Fruit fly (Drosophila melanogaster) whole organism, wandering third instar larva: Measurements from ENCODE around the gene Trf4-2.

Experiments
- Abd-B ChIP-seq: fragments of >200 bp; optimal IDR thresholded peaks from 2 replicates; lab custom pipeline; 2017; ENCODE audit warnings: missing biosample characterization, missing genetic modification characterization
- CG9705 ChIP-seq: fragments of 200-800 bp; sonication (Bioruptor generic); optimal IDR thresholded peaks from 2 replicates; lab custom pipeline; 2018; ENCODE audit warnings: missing biosample characterization, mild to moderate bottlenecking, missing genetic modification characterization
- CrebA ChIP-seq: fragments of 200-800 bp; sonication (Bioruptor generic); optimal IDR thresholded peaks from 2 replicates; lab custom pipeline; 2016; ENCODE audit warnings: missing biosample characterization, mild to moderate bottlenecking, missing genetic modification characterization, borderline replicate concordance
- GATAd ChIP-seq: sonication (Bioruptor generic); optimal IDR thresholded peaks from 2 replicates; lab custom pipeline; 2016; ENCODE audit warnings: missing biosample characterization, missing genetic modification characterization
- HLH106 ChIP-seq: fragments of 200-800 bp; optimal IDR thresholded peaks from 3 replicates; lab custom pipeline; 2019; ENCODE audit warnings: missing biosample characterization, mild to moderate bottlenecking, missing genetic modification characterization, moderate library complexity
- Hnf4 ChIP-seq: fragments of 200-800 bp; sonication (Bioruptor generic); optimal IDR thresholded peaks from 2 replicates; lab custom pipeline; 2016; ENCODE audit warnings: missing biosample characterization, mild to moderate bottlenecking, missing genetic modification characterization
- Hr78 ChIP-seq: fragments of >200 bp; optimal IDR thresholded peaks from 2 replicates; lab custom pipeline; 2017; ENCODE audit warnings: missing biosample characterization, missing genetic modification characterization
- Hr83 ChIP-seq: fragments of 200-300 bp; sonication (Bioruptor generic); optimal IDR thresholded peaks from 2 replicates; lab custom pipeline; 2016; ENCODE audit warnings: missing biosample characterization, mild to moderate bottlenecking, missing genetic modification characterization, moderate library complexity; ENCODE audit not compliant: poor library complexity, severe bottlenecking
- Mio ChIP-seq: sonication (Bioruptor generic); optimal IDR thresholded peaks from 2 replicates; lab custom pipeline; 2016; ENCODE audit warnings: missing biosample characterization, missing genetic modification characterization
- Myc ChIP-seq: fragments of >200 bp; optimal IDR thresholded peaks from 2 replicates; lab custom pipeline; 2017
- N ChIP-seq: fragments of >200 bp; optimal IDR thresholded peaks from 2 replicates; lab custom pipeline; 2018; ENCODE audit warnings: missing biosample characterization, missing external identifiers, missing genetic modification characterization
- OdsH ChIP-seq: fragments of 200-800 bp; sonication (Bioruptor generic); optimal IDR thresholded peaks from 2 replicates; lab custom pipeline; 2016; ENCODE audit warnings: missing biosample characterization, mild to moderate bottlenecking, missing genetic modification characterization
- Rel ChIP-seq, 2 experiments: fragments of 200-800 bp; sonication (Bioruptor generic) in 1 of 2; optimal IDR thresholded peaks; 2 replicates in 1 of 2; 3 replicates in 1 of 2; lab custom pipeline; 2016 to 2019; ENCODE audit warnings: mild to moderate bottlenecking in 2 of 2, missing biosample characterization in 2 of 2, missing genetic modification characterization in 2 of 2, moderate library complexity in 1 of 2
- Sp1 ChIP-seq: fragments of 200-800 bp; sonication (Bioruptor generic); optimal IDR thresholded peaks from 3 replicates; lab custom pipeline; 2019; ENCODE audit warnings: missing biosample characterization, mild to moderate bottlenecking, missing genetic modification characterization, moderate library complexity
- Vsx2 ChIP-seq: fragments of 200-300, 225-300 bp; sonication (Bioruptor generic); optimal IDR thresholded peaks from 2 replicates; lab custom pipeline; 2018; ENCODE audit warnings: missing biosample characterization, missing genetic modification characterization; ENCODE audit not compliant: partially characterized antibody
- br ChIP-seq: fragments of 200-800 bp; sonication (Bioruptor generic); optimal IDR thresholded peaks from 2 replicates; lab custom pipeline; 2016; ENCODE audit warnings: missing biosample characterization, missing genetic modification characterization
- brk ChIP-seq: fragments of 200-800 bp; sonication (Bioruptor generic); optimal IDR thresholded peaks from 2 replicates; lab custom pipeline; 2016; ENCODE audit warnings: missing biosample characterization, mild to moderate bottlenecking, missing genetic modification characterization
- dmrt93B ChIP-seq: fragments of 200-800 bp; sonication (Bioruptor generic); optimal IDR thresholded peaks from 2 replicates; lab custom pipeline; 2018; ENCODE audit warnings: missing biosample characterization, mild to moderate bottlenecking, missing genetic modification characterization
- ey ChIP-seq: fragments of 200-800 bp; sonication (Bioruptor generic); optimal IDR thresholded peaks from 2 replicates; lab custom pipeline; 2016; ENCODE audit warnings: missing biosample characterization, missing genetic modification characterization
- foxo ChIP-seq, 2 experiments: fragments of 200-800 bp; sonication (Bioruptor generic); optimal IDR thresholded peaks; 2 replicates in 1 of 2; 3 replicates in 1 of 2; lab custom pipeline; 2016 to 2017; ENCODE audit warnings: missing biosample characterization in 2 of 2, missing genetic modification characterization in 2 of 2
- fru ChIP-seq: fragments of 200-800 bp; sonication (Bioruptor generic); optimal IDR thresholded peaks from 3 replicates; lab custom pipeline; 2016; ENCODE audit warnings: missing biosample characterization, mild to moderate bottlenecking, missing genetic modification characterization
- h ChIP-seq: fragments of 200-800 bp; sonication (Bioruptor generic); optimal IDR thresholded peaks from 3 replicates; lab custom pipeline; 2016; ENCODE audit warnings: missing biosample characterization, mild to moderate bottlenecking, missing genetic modification characterization
- jim ChIP-seq: fragments of 175-275, 200-325 bp; sonication (Bioruptor generic); optimal IDR thresholded peaks from 2 replicates; lab custom pipeline; 2016; ENCODE audit warnings: missing biosample characterization, mild to moderate bottlenecking, missing genetic modification characterization
- pan ChIP-seq: fragments of >200 bp; optimal IDR thresholded peaks from 2 replicates; lab custom pipeline; 2017
- psq ChIP-seq: fragments of 200-800 bp; sonication (Bioruptor generic); optimal IDR thresholded peaks from 3 replicates; lab custom pipeline; 2017; ENCODE audit warnings: missing biosample characterization, mild to moderate bottlenecking, missing genetic modification characterization, moderate library complexity
- rgr ChIP-seq: fragments of 200-800 bp; sonication (Bioruptor generic); optimal IDR thresholded peaks from 3 replicates; lab custom pipeline; 2016; ENCODE audit warnings: missing biosample characterization, mild to moderate bottlenecking, missing genetic modification characterization
- sage ChIP-seq: fragments of 200-800 bp; sonication (Bioruptor generic); optimal IDR thresholded peaks from 2 replicates; lab custom pipeline; 2016; ENCODE audit warnings: missing biosample characterization, mild to moderate bottlenecking, missing genetic modification characterization
- sv ChIP-seq: fragments of 200-800 bp; sonication (Bioruptor generic); optimal IDR thresholded peaks from 3 replicates; lab custom pipeline; 2016; ENCODE audit warnings: missing biosample characterization, missing genetic modification characterization
- woc ChIP-seq: sonication (Bioruptor generic); optimal IDR thresholded peaks from 2 replicates; lab custom pipeline; 2016; ENCODE audit warnings: missing biosample characterization, mild to moderate bottlenecking, missing genetic modification characterization

The Trf4-2 gene

DNA sequence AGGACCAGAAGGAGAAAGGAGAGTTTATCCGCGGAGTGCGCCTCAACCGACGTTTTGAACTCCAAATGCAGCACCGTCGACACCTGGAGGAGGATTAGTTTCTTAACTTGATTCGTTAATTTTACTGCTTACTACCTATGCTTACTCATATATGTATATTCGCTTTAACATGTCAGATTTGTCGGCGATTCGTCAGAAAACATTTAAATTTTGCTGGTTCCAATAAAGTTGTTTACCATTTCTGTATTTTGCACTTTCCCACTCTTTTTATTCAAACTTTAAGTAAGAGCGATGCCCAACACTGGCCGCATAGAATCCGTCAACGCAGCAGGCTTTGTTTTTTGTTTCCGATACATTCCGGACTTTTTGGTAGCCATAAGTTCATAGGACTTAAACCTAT is at the start of gene Trf4-2:
Gene Trf4-2 (plus strand): TSS at position 301 of the 400 bp plus-strand sequence.
- TF ChIP-seq OdsH, result no peak
- no peak for TF ChIP-seq Vsx2 (GFP tag; lab: Kevin White, UChicago)
- TF ChIP-seq Hr78 (GFP tag; lab: Kevin White, UChicago), result no peak
- no peak for TF ChIP-seq brk (GFP tag; lab: Kevin White, UChicago)
- no peak for TF ChIP-seq br (GFP tag; lab: Kevin White, UChicago)
- TF ChIP-seq Myc (lab: Kevin White, UChicago), result no peak
- TF ChIP-seq Hnf4 (GFP tag; lab: Kevin White, UChicago), result no peak
- TF ChIP-seq CG9705, result no peak
- no peak for TF ChIP-seq sv
- no peak for TF ChIP-seq pan
- no peak for TF ChIP-seq jim (GFP tag; lab: Kevin White, UChicago)
- TF ChIP-seq ey, result no peak
- no peak for TF ChIP-seq Mio

DNA sequence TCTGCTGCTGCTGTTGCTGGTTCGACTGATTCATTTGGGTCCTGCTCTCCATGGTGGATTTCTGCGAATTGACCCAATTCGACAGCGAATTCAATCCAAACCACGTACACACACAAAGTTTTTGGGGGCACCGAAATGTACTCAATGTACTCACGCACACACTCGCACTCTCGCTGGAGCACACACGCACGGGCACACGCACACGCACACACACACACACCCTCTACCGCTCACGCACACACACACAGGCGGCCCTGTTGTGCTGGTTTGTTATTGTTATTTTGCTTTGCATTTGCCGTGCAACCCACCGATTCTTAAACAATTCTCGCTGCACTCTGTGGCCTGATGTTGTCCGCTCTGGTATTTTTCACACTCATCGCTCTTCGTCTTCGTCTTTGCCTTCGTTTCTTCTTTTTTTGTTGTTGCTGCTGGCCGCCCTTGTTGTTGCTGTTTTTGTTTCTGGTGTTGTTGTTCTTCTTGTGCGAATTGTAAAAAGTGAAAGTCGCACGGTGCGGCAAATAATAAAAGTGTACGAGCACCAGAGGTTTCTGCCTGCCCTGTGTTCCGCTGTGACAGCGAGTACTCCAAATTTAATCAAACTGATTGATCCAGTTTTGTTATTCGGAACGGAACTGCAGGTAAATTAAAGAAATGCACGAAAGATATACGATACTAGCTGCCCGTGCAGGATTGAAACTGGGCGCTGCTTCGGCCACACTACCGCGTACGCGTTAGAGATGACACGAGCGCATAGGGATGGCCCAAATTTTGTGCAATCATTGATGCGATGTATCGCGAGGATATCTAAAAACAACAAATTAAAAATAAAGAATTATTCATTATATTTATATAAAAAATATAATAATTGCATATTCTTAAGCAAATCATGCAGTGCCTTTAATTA is 48.8 kb upstream of the Trf4-2 start, which contains the start of gene CG3744:
Gene CG3744 (minus strand): TSS at position 716 of the 904 bp plus-strand sequence.
- TF ChIP-seq N (GFP tag; lab: Kevin White, UChicago) (peak; percentile 70), foxo (GFP tag; optimal IDR thresholded peaks at IDR 0.05; lab: Kevin White, UChicago) (peak in 1 of 2 experiments; percentile 87), rgr (GFP tag; lab: Kevin White, UChicago) (peak; percentile 81), HLH106 (tag; lab: Kevin White, UChicago) (peak; percentile 90), woc (GFP tag; lab: Kevin White, UChicago) (peak; percentile 88), Myc (lab: Kevin White, UChicago) (no peak), CG9705 (peak; percentile 84), h (GFP tag; lab: Kevin White, UChicago) (peak; percentile 78), dmrt93B (GFP tag; lab: Kevin White, UChicago) (peak; percentile 78), jim (GFP tag; lab: Kevin White, UChicago) (peak; percentile 54), br (GFP tag; lab: Kevin White, UChicago) (peak; percentile 57), GATAd (GFP tag; lab: Kevin White, UChicago) (peak; percentile 53), Hr83 (GFP tag; lab: Kevin White, UChicago) (peak; percentile 96), sage (GFP tag; lab: Kevin White, UChicago) (no peak), fru (peak; percentile 59), ey (peak; percentile 68), sv (peak; percentile 86), Sp1 (GFP tag; lab: Kevin White, UChicago) (peak; percentile 81), CrebA (GFP tag; lab: Kevin White, UChicago) (no peak), psq (GFP tag; lab: Kevin White, UChicago) (peak; percentile 72), Rel (GFP tag; optimal IDR thresholded peaks at IDR 0.05; lab: Kevin White, UChicago) (no peak), Rel (tag; optimal IDR thresholded peaks at IDR 0.05; lab: Kevin White, UChicago) (no peak), Abd-B (no peak), OdsH (peak; percentile 61)

DNA sequence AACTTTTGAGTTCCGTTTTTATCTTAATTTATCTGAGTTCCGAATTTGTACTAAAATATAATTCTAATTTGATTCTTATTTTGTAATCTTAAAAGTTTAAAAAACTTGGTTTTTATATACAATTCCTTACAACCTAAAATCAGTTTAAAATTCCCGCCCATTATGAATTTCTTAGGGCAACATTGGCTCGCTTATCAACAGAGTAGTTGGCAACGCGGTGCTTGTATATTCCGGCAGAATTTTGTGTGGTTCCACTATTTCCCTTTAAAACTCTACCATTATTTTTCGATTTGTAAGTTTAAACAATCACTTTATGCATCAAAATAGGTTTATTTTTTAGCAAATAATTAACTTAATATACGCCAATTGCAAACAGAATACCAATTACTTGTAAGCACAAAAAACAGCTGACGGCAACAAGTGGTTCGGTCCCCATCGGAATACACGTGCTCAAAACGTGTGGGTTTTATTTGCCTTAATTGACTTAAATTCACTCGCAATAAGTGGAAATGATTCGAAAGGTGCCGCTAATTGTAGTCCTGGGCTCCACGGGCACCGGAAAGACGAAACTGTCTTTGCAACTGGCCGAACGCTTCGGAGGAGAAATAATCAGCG is 48.1 kb upstream of the Trf4-2 start, which contains the start of the genes CG11089 and CG31381:
Gene CG11089 (plus strand): TSS at position 203 of the 615 bp plus-strand sequence.
Gene CG31381 (plus strand): TSS at position 203 of the 615 bp plus-strand sequence.
- TF ChIP-seq Mio (no peak), Rel (GFP tag; optimal IDR thresholded peaks at IDR 0.05; lab: Kevin White, UChicago) (no peak), Rel (tag; optimal IDR thresholded peaks at IDR 0.05; lab: Kevin White, UChicago) (peak; percentile 99), Myc (lab: Kevin White, UChicago) (peak; percentile 54)

DNA sequence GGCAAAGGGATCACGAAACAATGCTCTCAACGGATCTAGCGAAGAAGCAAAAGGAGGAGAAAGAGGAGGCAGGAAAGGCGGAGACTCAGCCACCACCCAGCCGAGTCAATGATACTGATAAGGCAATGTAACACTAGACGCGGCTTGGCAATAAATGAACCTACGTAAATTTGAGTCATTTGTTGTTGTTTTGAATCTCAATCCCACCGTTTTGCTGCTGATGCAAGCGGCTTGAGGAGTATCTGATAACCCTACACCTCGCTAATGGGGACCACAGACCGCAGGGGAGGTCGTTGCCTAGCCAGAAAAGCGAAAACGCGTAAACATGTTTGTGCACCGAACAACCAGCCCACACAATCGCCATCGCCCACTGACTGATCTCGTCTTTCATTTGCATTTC is 46.4 kb upstream of the Trf4-2 start:
- no peak for TF ChIP-seq CrebA (GFP tag; lab: Kevin White, UChicago)
- no peak for TF ChIP-seq Rel (GFP tag; optimal IDR thresholded peaks at IDR 0.05; lab: Kevin White, UChicago)
- peak; percentile 73 for TF ChIP-seq Rel (tag; optimal IDR thresholded peaks at IDR 0.05; lab: Kevin White, UChicago)
